Worm (Caenorhabditis elegans): Measurements from ENCODE around the gene T05B4.8.

DNA sequence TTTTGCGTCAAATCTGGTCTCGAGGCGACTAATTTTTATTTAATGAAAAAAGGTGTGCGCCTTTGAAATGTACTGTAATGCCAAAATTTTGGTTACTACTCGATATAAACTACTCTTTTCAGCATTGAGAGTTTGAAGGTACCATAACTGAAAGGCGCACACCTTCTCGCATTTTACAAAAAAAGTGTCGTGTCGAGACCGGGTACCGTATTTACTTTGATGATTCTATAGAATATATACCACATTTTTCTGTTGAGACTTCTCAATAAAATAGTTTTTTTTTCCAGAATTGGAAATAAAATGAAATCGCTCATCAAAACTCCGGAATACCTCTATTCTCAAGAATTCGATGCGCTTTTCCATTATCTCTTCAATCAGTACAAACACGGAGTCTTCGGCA lies 47.0 kb upstream of the T05B4.8 start, which contains the start of gene Y45G5AM.4:
- TF ChIP-seq nhr-237 (tag; optimal IDR thresholded peaks at IDR 0.05), result no peak
- TF ChIP-seq unc-62 (GFP tag; optimal IDR thresholded peaks at IDR 0.05), result no peak
- TF ChIP-seq ces-1 (GFP tag; optimal IDR thresholded peaks at IDR 0.05), result no peak
- no peak for TF ChIP-seq nhr-76 (tag; optimal IDR thresholded peaks at IDR 0.05)
- no peak for TF ChIP-seq ham-2 (GFP tag; optimal IDR thresholded peaks at IDR 0.05)
- no peak for TF ChIP-seq nhr-28 (tag; optimal IDR thresholded peaks at IDR 0.05)
- TF ChIP-seq blmp-1 (tag; optimal IDR thresholded peaks at IDR 0.05), result no peak
- TF ChIP-seq drap-1 (GFP tag; optimal IDR thresholded peaks at IDR 0.05), result no peak
- TF ChIP-seq nhr-12 (tag; optimal IDR thresholded peaks at IDR 0.05), result no peak
- no peak for TF ChIP-seq ceh-43 (GFP tag; optimal IDR thresholded peaks at IDR 0.05)
- no peak for TF ChIP-seq elt-1 (tag; optimal IDR thresholded peaks at IDR 0.05; ENCODE audit: borderline replicate concordance, insufficient read depth)
- no peak for TF ChIP-seq elt-3 (tag; optimal IDR thresholded peaks at IDR 0.05)
- no peak for TF ChIP-seq ztf-11 (tag; optimal IDR thresholded peaks at IDR 0.05)
- no peak for TF ChIP-seq snpc-4 (tag; optimal IDR thresholded peaks at IDR 0.05)
